Worm (Caenorhabditis elegans) whole organism, young adult: ENCODE results near the gene F53F4.17.

ENCODE experiments used
- F23B12.7 ChIP-seq: sonication (generic microtip); optimal IDR thresholded peaks from 2 replicates; lab custom pipeline; 2017; ENCODE audit warnings: missing genetic modification characterization, mild to moderate bottlenecking, missing compliant biosample characterization, antibody characterized with exemption, moderate library complexity; ENCODE audit not compliant: insufficient read depth
- F33H1.4 ChIP-seq: fragments of 200-800 bp; sonication (Bioruptor generic); IDR thresholded peaks from 2 replicates; pipeline ENCODE4 v1.3.6; 2022; ENCODE audit warnings: missing genetic modification reagents, missing genetic modification characterization, missing compliant biosample characterization
- F57A8.1 ChIP-seq: fragments of 200-800 bp; sonication (Bioruptor generic); optimal IDR thresholded peaks from 2 replicates; lab custom pipeline; 2018; ENCODE audit warnings: mild to moderate bottlenecking, missing genetic modification characterization, moderate library complexity, missing compliant biosample characterization
- F57C9.4 ChIP-seq: sonication (generic microtip); optimal IDR thresholded peaks from 2 replicates; lab custom pipeline; 2017; ENCODE audit warnings: mild to moderate bottlenecking, missing genetic modification characterization, missing compliant biosample characterization
- Y53G8AR.9 ChIP-seq: fragments of 200-800 bp; sonication (Bioruptor generic); conservative IDR thresholded peaks from 2 replicates; pipeline ENCODE4 v1.3.6; 2022; ENCODE audit warnings: missing genetic modification reagents, missing genetic modification characterization, missing compliant biosample characterization
- Y56A3A.18 ChIP-seq: fragments of 200-800 bp; sonication (Bioruptor generic); IDR thresholded peaks from 2 replicates; pipeline ENCODE4 v1.3.6; 2022; ENCODE audit warnings: missing genetic modification reagents, missing genetic modification characterization, missing compliant biosample characterization
- Y95B8A.8 ChIP-seq: fragments of 200-800 bp; sonication (Bioruptor generic); IDR thresholded peaks from 2 replicates; pipeline ENCODE4 v1.3.6; 2022; ENCODE audit warnings: missing genetic modification reagents, missing genetic modification characterization, missing compliant biosample characterization
- ZK185.1 ChIP-seq: sonication (generic microtip); optimal IDR thresholded peaks from 2 replicates; lab custom pipeline; 2016; ENCODE audit warnings: mild to moderate bottlenecking, missing genetic modification characterization, missing compliant biosample characterization; ENCODE audit not compliant: poor library complexity, severe bottlenecking
- attf-3 ChIP-seq: fragments of 200-800 bp; sonication (Bioruptor generic); conservative IDR thresholded peaks from 2 replicates; pipeline ENCODE4 v1.3.6; 2022; ENCODE audit warnings: missing genetic modification reagents, missing genetic modification characterization, missing compliant biosample characterization
- ccch-3 ChIP-seq: fragments of 200-800 bp; sonication (Bioruptor generic); optimal IDR thresholded peaks from 2 replicates; lab custom pipeline; 2018; ENCODE audit warnings: mild to moderate bottlenecking, missing genetic modification characterization, missing compliant biosample characterization
- cebp-1 ChIP-seq, 2 experiments: fragments of 200-800 bp in 1 of 2; sonication (Bioruptor generic) in 1 of 2; sonication (generic microtip) in 1 of 2; IDR thresholded peaks in 1 of 2; optimal IDR thresholded peaks in 1 of 2; 2 replicates each; pipeline versions ENCODE4 v1.3.6 to Lab custom; 2017 to 2022; ENCODE audit warnings: missing compliant biosample characterization in 2 of 2, missing genetic modification characterization in 2 of 2, mild to moderate bottlenecking in 1 of 2, missing genetic modification reagents in 1 of 2, moderate library complexity in 1 of 2
- ceh-27 ChIP-seq: fragments of 200-800 bp; sonication (Bioruptor generic); optimal IDR thresholded peaks from 2 replicates; lab custom pipeline; 2018; ENCODE audit warnings: mild to moderate bottlenecking, missing genetic modification characterization, moderate library complexity, missing compliant biosample characterization
- ceh-58 ChIP-seq: fragments of 200-800 bp; sonication (Bioruptor generic); IDR thresholded peaks from 2 replicates; pipeline ENCODE4 v1.3.6; 2022; ENCODE audit warnings: missing genetic modification characterization, missing compliant biosample characterization
- ceh-79 ChIP-seq: sonication (generic microtip); optimal IDR thresholded peaks from 2 replicates; lab custom pipeline; 2017; ENCODE audit warnings: mild to moderate bottlenecking, missing genetic modification characterization, missing compliant biosample characterization
- ets-4 ChIP-seq: fragments of 200-800 bp; sonication (Bioruptor generic); optimal IDR thresholded peaks from 2 replicates; lab custom pipeline; 2018; ENCODE audit warnings: mild to moderate bottlenecking, missing genetic modification characterization, missing compliant biosample characterization
- fkh-3 ChIP-seq: sonication (generic microtip); optimal IDR thresholded peaks from 2 replicates; lab custom pipeline; 2016; ENCODE audit warnings: mild to moderate bottlenecking, missing genetic modification characterization, missing compliant biosample characterization
- gei-17 ChIP-seq: fragments of 200-800 bp; sonication (Bioruptor generic); optimal IDR thresholded peaks from 2 replicates; lab custom pipeline; 2018; ENCODE audit warnings: mild to moderate bottlenecking, missing genetic modification characterization, missing compliant biosample characterization
- hmg-20 ChIP-seq: fragments of 200-800 bp; sonication (Bioruptor generic); IDR thresholded peaks from 2 replicates; pipeline ENCODE4 v1.3.6; 2022; ENCODE audit warnings: missing genetic modification reagents, missing genetic modification characterization, missing compliant biosample characterization
- let-607 ChIP-seq, 2 experiments: fragments of 200-800 bp in 1 of 2; sonication (Bioruptor generic) in 1 of 2; sonication (generic microtip) in 1 of 2; optimal IDR thresholded peaks; 2 replicates each; lab custom pipeline; 2016 to 2018; ENCODE audit warnings: mild to moderate bottlenecking in 2 of 2, missing compliant biosample characterization in 2 of 2, missing genetic modification characterization in 2 of 2, moderate library complexity in 2 of 2, missing genotype in 1 of 2
- lin-26 ChIP-seq: fragments of 200-800 bp; sonication (Bioruptor generic); IDR thresholded peaks from 2 replicates; pipeline ENCODE4 v1.3.6; 2022; ENCODE audit warnings: missing genetic modification reagents, missing genetic modification characterization, missing compliant biosample characterization
- lin-35 ChIP-seq, 3 experiments: fragments of 150-350 bp in 2 of 3; sonication (generic microtip) in 1 of 3; optimal IDR thresholded peaks; 2 replicates each; lab custom pipeline; 2014 to 2018; ENCODE audit warnings: missing biosample characterization in 3 of 3, missing genetic modification characterization in 3 of 3, missing genetic modification reagents in 3 of 3
- lin-40 ChIP-seq: sonication (generic microtip); optimal IDR thresholded peaks from 2 replicates; lab custom pipeline; 2016; ENCODE audit warnings: missing genetic modification characterization, mild to moderate bottlenecking, missing compliant biosample characterization, missing genotype, missing genetic modification reagents
- lsl-1 ChIP-seq: fragments of 200-800 bp; sonication (Bioruptor generic); optimal IDR thresholded peaks from 2 replicates; lab custom pipeline; 2018; ENCODE audit warnings: mild to moderate bottlenecking, missing genetic modification characterization, moderate library complexity, missing compliant biosample characterization
- mcd-1 ChIP-seq: fragments of 200-800 bp; sonication (Bioruptor generic); IDR thresholded peaks from 2 replicates; pipeline ENCODE4 v1.3.6; 2022; ENCODE audit warnings: missing genetic modification reagents, missing genetic modification characterization, missing compliant biosample characterization
- mxl-1 ChIP-seq: sonication (generic microtip); optimal IDR thresholded peaks from 2 replicates; lab custom pipeline; 2016; ENCODE audit warnings: missing genetic modification characterization, missing compliant biosample characterization
- nhr-27 ChIP-seq: fragments of 200-800 bp; sonication (Bioruptor generic); optimal IDR thresholded peaks from 2 replicates; lab custom pipeline; 2018; ENCODE audit warnings: mild to moderate bottlenecking, missing genetic modification characterization, moderate library complexity, missing compliant biosample characterization
- sdz-38 ChIP-seq: sonication (generic microtip); optimal IDR thresholded peaks from 2 replicates; lab custom pipeline; 2016; ENCODE audit warnings: missing genotype, missing genetic modification characterization, missing compliant biosample characterization
- snpc-3.4 ChIP-seq: sonication (generic microtip); optimal IDR thresholded peaks from 2 replicates; lab custom pipeline; 2017; ENCODE audit warnings: missing genetic modification characterization, mild to moderate bottlenecking, missing compliant biosample characterization, antibody characterized with exemption, moderate library complexity, missing genotype, missing genetic modification reagents
- sptf-2 ChIP-seq: fragments of 200-800 bp; sonication (Bioruptor generic); optimal IDR thresholded peaks from 2 replicates; lab custom pipeline; 2018; ENCODE audit warnings: mild to moderate bottlenecking, missing genetic modification characterization, missing compliant biosample characterization
- tbp1 ChIP-seq: fragments of 200-800 bp; sonication (Bioruptor generic); optimal IDR thresholded peaks from 2 replicates; lab custom pipeline; 2018; ENCODE audit warnings: mild to moderate bottlenecking, missing genetic modification characterization, missing compliant biosample characterization
- unc-62 ChIP-seq: fragments of 150-350 bp; optimal IDR thresholded peaks from 2 replicates; lab custom pipeline; 2014; ENCODE audit warnings: missing biosample characterization, missing genetic modification reagents, missing genetic modification characterization
- zfh-2 ChIP-seq: fragments of 200-800 bp; sonication (Bioruptor generic); conservative IDR thresholded peaks from 2 replicates; pipeline ENCODE4 v1.3.6; 2022; ENCODE audit warnings: missing genetic modification reagents, missing genetic modification characterization, missing compliant biosample characterization
- zim-3 ChIP-seq: sonication (generic microtip); optimal IDR thresholded peaks from 2 replicates; lab custom pipeline; 2017; ENCODE audit warnings: mild to moderate bottlenecking, missing genetic modification characterization, moderate library complexity, missing compliant biosample characterization
- ztf-3 ChIP-seq: fragments of 200-800 bp; sonication (Bioruptor generic); optimal IDR thresholded peaks from 2 replicates; lab custom pipeline; 2018; ENCODE audit warnings: mild to moderate bottlenecking, missing genetic modification characterization, missing compliant biosample characterization

Gene F53F4.17

DNA sequence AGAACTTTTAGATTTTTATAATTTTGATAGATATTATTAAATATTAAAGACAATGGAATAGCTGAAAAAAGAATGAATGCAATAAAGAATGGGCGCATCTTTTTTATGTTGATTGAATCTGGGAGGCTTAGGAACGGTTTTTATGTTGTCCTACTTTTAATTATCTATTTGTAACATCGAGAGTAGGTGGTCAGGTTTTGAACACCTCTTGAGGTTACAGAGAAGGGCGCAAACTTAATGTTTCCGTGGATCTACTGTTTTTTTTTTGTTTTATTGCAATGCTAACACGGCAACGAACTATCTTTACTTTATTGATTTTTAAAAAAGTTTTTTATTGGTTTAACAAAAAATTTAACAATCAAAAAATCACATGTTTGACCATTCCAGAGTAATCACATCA, 25.9 kb downstream of the F53F4.17 start, which contains the start of gene F53F4.7:
TSS of gene F53F4.7 (minus strand) at position 101 of the 400 bp plus-strand sequence.
- TF ChIP-seq ceh-58 (GFP tag; lab: Robert Waterston, UW) (no peak), lin-26 (GFP tag; lab: Robert Waterston, UW) (no peak), attf-3 (GFP tag; lab: Robert Waterston, UW) (no peak), tbp1 (GFP tag; lab: Kevin White, UChicago) (no peak), cebp-1 (GFP tag; IDR thresholded peaks at IDR 0.05; lab: Robert Waterston, UW) (no peak), cebp-1 (tag; optimal IDR thresholded peaks at IDR 0.05; lab: Kevin White, UChicago) (no peak), Y56A3A.18 (GFP tag; lab: Robert Waterston, UW) (no peak), sptf-2 (no peak), ztf-3 (GFP tag; lab: Kevin White, UChicago) (no peak), zim-3 (no peak), ccch-3 (GFP tag; lab: Kevin White, UChicago) (no peak), Y53G8AR.9 (GFP tag; lab: Robert Waterston, UW) (no peak), F57A8.1 (GFP tag; lab: Kevin White, UChicago) (no peak), mcd-1 (GFP tag; lab: Robert Waterston, UW) (no peak)

DNA sequence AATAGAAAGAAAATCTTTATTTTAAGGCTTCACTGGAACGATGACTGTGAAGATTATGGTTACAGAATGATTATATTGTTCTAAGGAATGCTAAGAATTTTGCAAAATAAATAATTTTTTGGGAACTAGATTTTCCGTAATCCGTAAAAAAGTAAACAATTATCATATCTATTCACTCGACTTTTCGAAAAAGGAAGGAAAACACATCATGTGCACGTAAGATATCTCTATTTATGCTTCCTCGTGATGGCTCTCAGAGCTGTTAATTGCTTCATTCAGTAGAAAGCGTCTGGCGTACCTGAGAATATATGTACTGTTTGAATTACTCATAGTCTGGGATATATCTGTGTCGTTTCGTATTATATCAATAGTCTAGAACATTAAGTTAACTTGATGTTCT, 31.8 kb downstream of the F53F4.17 start, which contains the start of gene srd-11:
TSS of gene srd-11 (minus strand) at position 101 of the 400 bp plus-strand sequence.
- TF ChIP-seq lin-35 (GFP tag; optimal IDR thresholded peaks at IDR 0.05; lab: Kevin White, UChicago) (no peak), ceh-27 (no peak)

ce11 chrV:13620676-13621075, 32.7 kb downstream of the F53F4.17 start, which contains the start of gene F53F4.15:
TSS of gene F53F4.15 (plus strand) at chrV:13620976.
- TF ChIP-seq F33H1.4 (GFP tag; lab: Robert Waterston, UW) (no peak), sptf-2 (no peak), F23B12.7 (tag; lab: Kevin White, UChicago) (no peak), unc-62 (GFP tag; lab: Kevin White, UChicago) (no peak), lsl-1 (GFP tag; lab: Kevin White, UChicago) (no peak), ceh-58 (GFP tag; lab: Robert Waterston, UW) (no peak), Y95B8A.8 (no peak), ZK185.1 (no peak), let-607 (tag; optimal IDR thresholded peaks at IDR 0.05; lab: Kevin White, UChicago) (no peak), snpc-3.4 (no peak), F57C9.4 (tag; lab: Kevin White, UChicago) (no peak), mxl-1 (tag; lab: Kevin White, UChicago) (no peak), lin-40 (tag; lab: Kevin White, UChicago) (no peak), ets-4 (GFP tag; lab: Kevin White, UChicago) (no peak), hmg-20 (GFP tag; lab: Robert Waterston, UW) (no peak), lin-26 (GFP tag; lab: Robert Waterston, UW) (no peak), sdz-38 (tag; lab: Kevin White, UChicago) (no peak), nhr-27 (tag; lab: Kevin White, UChicago) (no peak), fkh-3 (tag; lab: Kevin White, UChicago) (no peak)

DNA sequence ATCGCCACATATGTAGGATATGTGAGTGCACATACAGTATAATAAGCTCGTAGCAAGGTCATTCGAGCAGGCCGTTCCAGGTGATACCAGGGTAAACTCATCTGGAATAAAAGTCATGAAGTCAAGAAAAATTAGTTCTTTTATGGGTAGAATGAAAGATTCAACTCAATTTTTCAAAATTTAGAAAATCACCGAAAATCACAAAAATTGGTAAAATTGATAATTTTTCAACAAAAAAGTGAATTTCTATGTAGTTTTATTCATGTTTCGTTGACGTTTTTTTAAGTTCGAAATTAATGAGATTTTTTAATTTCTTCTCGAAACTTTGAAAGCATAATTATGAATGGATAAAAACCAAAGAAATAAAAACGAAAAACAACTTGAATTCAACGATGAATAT, 33.7 kb downstream of the F53F4.17 start, which contains the start of gene F53F4.16:
TSS of gene F53F4.16 (minus strand) at position 101 of the 400 bp plus-strand sequence.
- TF ChIP-seq gei-17 (GFP tag; lab: Kevin White, UChicago): no peak
- TF ChIP-seq zfh-2 (GFP tag; lab: Robert Waterston, UW): no peak
- TF ChIP-seq ceh-79 (tag; lab: Kevin White, UChicago): no peak
- TF ChIP-seq lin-40 (tag; lab: Kevin White, UChicago): no peak
